Worm (Caenorhabditis elegans) whole organism, L4 larva: ENCODE measurements around the gene W02B12.1.
A peak's percentile ranks its signal among the peaks of the same experiment; 100 is the strongest.

Source experiments
- F10B5.3 ChIP-seq: sonication (generic microtip); optimal IDR thresholded peaks from 2 replicates; lab custom pipeline; 2016; ENCODE audit warnings: mild to moderate bottlenecking, missing genetic modification characterization, missing compliant biosample characterization
- F26F4.8 ChIP-seq: fragments of 200-800 bp; sonication (Bioruptor generic); conservative IDR thresholded peaks from 2 replicates; pipeline ENCODE4 v1.3.6; 2022; ENCODE audit warnings: missing genetic modification characterization, missing compliant biosample characterization
- F49E8.2 ChIP-seq: sonication (generic microtip); optimal IDR thresholded peaks from 2 replicates; lab custom pipeline; 2016; ENCODE audit warnings: missing compliant biosample characterization, mild to moderate bottlenecking, missing genetic modification characterization, borderline replicate concordance
- T26A8.4 ChIP-seq: fragments of 200-800 bp; sonication (Bioruptor generic); IDR thresholded peaks from 2 replicates; pipeline ENCODE4 v1.3.6; 2022; ENCODE audit warnings: missing genetic modification characterization, missing compliant biosample characterization
- Y105C5A.15 ChIP-seq: fragments of 200-800 bp; sonication (Bioruptor generic); IDR thresholded peaks from 2 replicates; pipeline ENCODE4 v1.3.6; 2022; ENCODE audit warnings: missing genetic modification characterization, missing compliant biosample characterization
- Y48G9A.11 ChIP-seq: fragments of 200-800 bp; sonication (Bioruptor generic); IDR thresholded peaks from 2 replicates; pipeline ENCODE4 v1.3.6; 2022; ENCODE audit warnings: missing genetic modification reagents, missing genetic modification characterization, missing compliant biosample characterization
- Y5F2A.4 ChIP-seq: fragments of 200-800 bp; sonication (Bioruptor generic); optimal IDR thresholded peaks from 2 replicates; lab custom pipeline; 2018; ENCODE audit warnings: mild to moderate bottlenecking, missing genetic modification characterization, missing compliant biosample characterization
- Y75B8A.6 ChIP-seq: fragments of 200-800 bp; sonication (Bioruptor generic); IDR thresholded peaks from 2 replicates; pipeline ENCODE4 v1.3.6; 2022; ENCODE audit warnings: missing genetic modification reagents, missing genetic modification characterization, missing compliant biosample characterization
- ZK546.5 ChIP-seq, 2 experiments: sonication (generic microtip); optimal IDR thresholded peaks; 2 replicates each; lab custom pipeline; 2017; ENCODE audit warnings: missing biosample characterization in 2 of 2, missing genetic modification characterization in 2 of 2
- aha-1 ChIP-seq: fragments of 150-350 bp; peaks from one replicate; lab custom pipeline; 2014; ENCODE audit warnings: missing biosample characterization, missing genetic modification characterization
- attf-4 ChIP-seq: sonication (generic microtip); optimal IDR thresholded peaks from 3 replicates; lab custom pipeline; 2017; ENCODE audit warnings: missing biosample characterization, missing genetic modification characterization
- ceh-20 ChIP-seq: fragments of 200-800 bp; sonication (Bioruptor generic); IDR thresholded peaks from 2 replicates; pipeline ENCODE4 v1.3.6; 2022; ENCODE audit warnings: missing genetic modification reagents, missing genetic modification characterization, missing compliant biosample characterization
- ceh-28 ChIP-seq: fragments of 150-350 bp; optimal IDR thresholded peaks from 2 replicates; lab custom pipeline; 2014; ENCODE audit warnings: missing biosample characterization, missing genetic modification reagents, missing genetic modification characterization
- ceh-62 ChIP-seq: sonication (generic microtip); optimal IDR thresholded peaks from 2 replicates; lab custom pipeline; 2017; ENCODE audit warnings: missing biosample characterization, missing genetic modification characterization
- ces-1 ChIP-seq: fragments of 150-350 bp; sonication (generic microtip); optimal IDR thresholded peaks from 4 replicates; lab custom pipeline; 2014; ENCODE audit warnings: missing biosample characterization, missing genetic modification reagents, missing genetic modification characterization
- ctbp-1 ChIP-seq: fragments of 200-800 bp; sonication (Bioruptor generic); IDR thresholded peaks from 2 replicates; pipeline ENCODE4 v1.3.6; 2022; ENCODE audit warnings: missing genetic modification reagents, missing genetic modification characterization, missing compliant biosample characterization
- daf-16 ChIP-seq, 3 experiments: sonication (generic microtip); optimal IDR thresholded peaks; 2 replicates each; lab custom pipeline; 2016 to 2017; ENCODE audit warnings: missing genetic modification characterization in 3 of 3, missing genetic modification reagents in 3 of 3, mild to moderate bottlenecking in 2 of 3, missing compliant biosample characterization in 2 of 3, missing biosample characterization in 1 of 3, moderate library complexity in 1 of 3
- dmd-9 ChIP-seq: fragments of 200-800 bp; sonication (Bioruptor generic); IDR thresholded peaks from 2 replicates; pipeline ENCODE4 v1.3.6; 2022; ENCODE audit warnings: missing genetic modification reagents, missing genetic modification characterization, missing compliant biosample characterization
- dpl-1 ChIP-seq: fragments of 150-350 bp; optimal IDR thresholded peaks from 2 replicates; lab custom pipeline; 2014; ENCODE audit warnings: missing biosample characterization, missing genetic modification reagents, missing genetic modification characterization
- duxl-1 ChIP-seq: sonication (generic microtip); optimal IDR thresholded peaks from 2 replicates; lab custom pipeline; 2016; ENCODE audit warnings: mild to moderate bottlenecking, missing genetic modification characterization, moderate library complexity, missing compliant biosample characterization; ENCODE audit not compliant: poor library complexity
- dve-1 ChIP-seq: sonication (generic microtip); optimal IDR thresholded peaks from 2 replicates; lab custom pipeline; 2017; ENCODE audit warnings: antibody characterized with exemption, mild to moderate bottlenecking, missing genetic modification characterization, missing compliant biosample characterization; ENCODE audit not compliant: insufficient read depth
- fos-1 ChIP-seq: fragments of 150-350 bp; optimal IDR thresholded peaks from 2 replicates; lab custom pipeline; 2014; ENCODE audit warnings: missing biosample characterization, missing genetic modification characterization
- gei-8 ChIP-seq: fragments of 200-800 bp; sonication (Bioruptor generic); optimal IDR thresholded peaks from 2 replicates; lab custom pipeline; 2018; ENCODE audit warnings: mild to moderate bottlenecking, missing genetic modification characterization, missing compliant biosample characterization
- hif-1 ChIP-seq, 2 experiments: sonication (generic microtip); optimal IDR thresholded peaks; 2 replicates each; lab custom pipeline; 2016 to 2017; ENCODE audit warnings: missing compliant biosample characterization in 2 of 2, missing genetic modification characterization in 2 of 2, missing genetic modification reagents in 2 of 2, missing genotype in 2 of 2, mild to moderate bottlenecking in 1 of 2
- hlh-30 ChIP-seq: sonication (generic microtip); optimal IDR thresholded peaks from 2 replicates; lab custom pipeline; 2017; ENCODE audit warnings: antibody characterized with exemption, mild to moderate bottlenecking, missing genetic modification characterization, missing compliant biosample characterization; ENCODE audit not compliant: insufficient read depth
- hmg-1.1 ChIP-seq: fragments of 200-800 bp; sonication (Bioruptor generic); IDR thresholded peaks from 2 replicates; pipeline ENCODE4 v1.3.6; 2022; ENCODE audit warnings: missing genetic modification reagents, missing genetic modification characterization, missing compliant biosample characterization
- jun-1 ChIP-seq: fragments of 150-350 bp; optimal IDR thresholded peaks from 2 replicates; lab custom pipeline; 2014; ENCODE audit warnings: missing biosample characterization, missing genetic modification reagents, missing genetic modification characterization
- lin-1 ChIP-seq: fragments of 200-800 bp; sonication (Bioruptor generic); IDR thresholded peaks from 2 replicates; pipeline ENCODE4 v1.3.6; 2022; ENCODE audit warnings: missing genetic modification reagents, missing genetic modification characterization, missing compliant biosample characterization
- lin-29 ChIP-seq: fragments of 200-800 bp; sonication (Bioruptor generic); IDR thresholded peaks from 2 replicates; pipeline ENCODE4 v1.3.6; 2022; ENCODE audit warnings: missing genetic modification reagents, missing genetic modification characterization, missing compliant biosample characterization
- lin-39 ChIP-seq: fragments of 150-350 bp; optimal IDR thresholded peaks from 2 replicates; lab custom pipeline; 2014; ENCODE audit warnings: missing biosample characterization, missing genetic modification reagents, missing genetic modification characterization
- madf-5 ChIP-seq, 2 experiments: fragments of 200-800 bp; sonication (Bioruptor generic); IDR thresholded peaks; 2 replicates each; pipeline ENCODE4 v1.3.6; 2022; ENCODE audit warnings: missing compliant biosample characterization in 2 of 2, missing genetic modification characterization in 2 of 2
- madf-9 ChIP-seq: fragments of 200-800 bp; sonication (Bioruptor generic); conservative IDR thresholded peaks from 2 replicates; pipeline ENCODE4 v1.3.6; 2022; ENCODE audit warnings: missing genetic modification reagents, missing genetic modification characterization, missing compliant biosample characterization
- mdl-1 ChIP-seq, 2 experiments: fragments of 150-350 bp in 1 of 2; sonication (generic microtip) in 1 of 2; optimal IDR thresholded peaks; 2 replicates each; lab custom pipeline; 2014 to 2017; ENCODE audit warnings: missing biosample characterization in 2 of 2, missing genetic modification characterization in 2 of 2
- mxl-2 ChIP-seq: fragments of 200-800 bp; sonication (Bioruptor generic); conservative IDR thresholded peaks from 2 replicates; pipeline ENCODE4 v1.3.6; 2022; ENCODE audit warnings: missing genetic modification reagents, missing genetic modification characterization, missing compliant biosample characterization
- mxl-3 ChIP-seq: fragments of 200-800 bp; sonication (Bioruptor generic); optimal IDR thresholded peaks from 2 replicates; lab custom pipeline; 2018; ENCODE audit warnings: mild to moderate bottlenecking, missing genetic modification characterization, missing compliant biosample characterization
- nhr-10 ChIP-seq: fragments of 150-350 bp; optimal IDR thresholded peaks from 2 replicates; lab custom pipeline; 2014; ENCODE audit warnings: missing biosample characterization, missing genetic modification characterization
- nhr-102 ChIP-seq: sonication (generic microtip); optimal IDR thresholded peaks from 2 replicates; lab custom pipeline; 2016; ENCODE audit warnings: mild to moderate bottlenecking, missing genetic modification characterization, moderate library complexity, missing compliant biosample characterization
- nhr-11 ChIP-seq: fragments of 150-350 bp; optimal IDR thresholded peaks from 2 replicates; lab custom pipeline; 2014; ENCODE audit warnings: missing biosample characterization, missing genetic modification characterization
- nhr-25 ChIP-seq: sonication (generic microtip); optimal IDR thresholded peaks from 2 replicates; lab custom pipeline; 2017; ENCODE audit warnings: missing genetic modification characterization, mild to moderate bottlenecking, missing compliant biosample characterization, antibody characterized with exemption, moderate library complexity, borderline replicate concordance; ENCODE audit not compliant: insufficient read depth
- nhr-28 ChIP-seq: fragments of 150-350 bp; optimal IDR thresholded peaks from 2 replicates; lab custom pipeline; 2014; ENCODE audit warnings: missing biosample characterization, missing genetic modification characterization
- nhr-76 ChIP-seq: fragments of 150-350 bp; optimal IDR thresholded peaks from 2 replicates; lab custom pipeline; 2014; ENCODE audit warnings: missing biosample characterization, missing genetic modification characterization
- nhr-77 ChIP-seq: fragments of 150-350 bp; optimal IDR thresholded peaks from 2 replicates; lab custom pipeline; 2014; ENCODE audit warnings: missing biosample characterization, missing genetic modification characterization
- pqm-1 ChIP-seq: sonication (generic microtip); optimal IDR thresholded peaks from 2 replicates; lab custom pipeline; 2017; ENCODE audit warnings: missing biosample characterization, missing genetic modification characterization
- sdz-12 ChIP-seq: fragments of 200-800 bp; sonication (Bioruptor generic); optimal IDR thresholded peaks from 2 replicates; lab custom pipeline; 2018; ENCODE audit warnings: mild to moderate bottlenecking, missing genetic modification characterization, missing compliant biosample characterization
- snpc-1.2 ChIP-seq: fragments of 200-800 bp; sonication (Bioruptor generic); IDR thresholded peaks from 2 replicates; pipeline ENCODE4 v1.3.6; 2022; ENCODE audit warnings: missing genetic modification reagents, missing genetic modification characterization, missing compliant biosample characterization
- spr-3 ChIP-seq: fragments of 200-800 bp; sonication (Bioruptor generic); optimal IDR thresholded peaks from 2 replicates; lab custom pipeline; 2018; ENCODE audit warnings: mild to moderate bottlenecking, missing genetic modification characterization, missing compliant biosample characterization
- tag-97 ChIP-seq: fragments of 200-800 bp; sonication (Bioruptor generic); IDR thresholded peaks from 2 replicates; pipeline ENCODE4 v1.3.6; 2022; ENCODE audit warnings: missing genetic modification characterization, missing compliant biosample characterization
- zip-2 ChIP-seq: fragments of 150-350 bp; optimal IDR thresholded peaks from 2 replicates; lab custom pipeline; 2014; ENCODE audit warnings: missing biosample characterization, missing genetic modification characterization
- ztf-11 ChIP-seq: fragments of 150-350 bp; optimal IDR thresholded peaks from 2 replicates; lab custom pipeline; 2014; ENCODE audit warnings: missing biosample characterization, missing genetic modification characterization
- ztf-7 ChIP-seq: fragments of 150-350 bp; optimal IDR thresholded peaks from 2 replicates; lab custom pipeline; 2014; ENCODE audit warnings: missing biosample characterization, missing genetic modification characterization

Gene W02B12.1

ce11 chrII:11417999-11418398 lies 30.8 kb upstream of the W02B12.1 start, which contains the start of gene C05D12.2:
TSS of gene C05D12.2 (plus strand) at chrII:11418299.
- TF ChIP-seq aha-1 (peak; percentile 47), F10B5.3 (tag; lab: Kevin White, UChicago) (no peak)

- no peak for TF ChIP-seq ceh-62 (tag; lab: Kevin White, UChicago)
- no peak for TF ChIP-seq F26F4.8
- no peak for TF ChIP-seq fos-1
- peak; percentile 85 for TF ChIP-seq nhr-28
- TF ChIP-seq mxl-2, result no peak
- no peak for TF ChIP-seq attf-4 (tag; lab: Kevin White, UChicago)
- TF ChIP-seq hmg-1.1, result no peak
- peak; percentile 78 for TF ChIP-seq nhr-77 (tag; lab: Kevin White, UChicago)
- no peak for TF ChIP-seq lin-39
- TF ChIP-seq dve-1 (tag; lab: Kevin White, UChicago), result peak; percentile 55
- TF ChIP-seq ceh-20, result no peak
- no peak for TF ChIP-seq daf-16 (GFP tag; optimal IDR thresholded peaks at IDR 0.05; lab: Kevin White, UChicago)
- TF ChIP-seq daf-16 (tag; optimal IDR thresholded peaks at IDR 0.05; lab: Kevin White, UChicago), result peak; percentile 72
- TF ChIP-seq nhr-76 (tag; lab: Kevin White, UChicago), result no peak
- TF ChIP-seq jun-1 (tag; lab: Kevin White, UChicago), result no peak
- TF ChIP-seq nhr-11 (tag; lab: Kevin White, UChicago), result no peak
- TF ChIP-seq duxl-1 (tag; lab: Kevin White, UChicago), result no peak
- TF ChIP-seq Y48G9A.11 (GFP tag; lab: Robert Waterston, UW), result no peak
- no peak for TF ChIP-seq tag-97 (GFP tag; lab: Robert Waterston, UW)
- no peak for TF ChIP-seq lin-29 (GFP tag; lab: Robert Waterston, UW)
- no peak for TF ChIP-seq nhr-10 (tag; lab: Kevin White, UChicago)
- no peak for TF ChIP-seq mxl-3
- no peak for TF ChIP-seq nhr-25 (tag; lab: Kevin White, UChicago)
- no peak for TF ChIP-seq nhr-102 (tag; lab: Kevin White, UChicago)
- no peak for TF ChIP-seq ZK546.5 (tag; optimal IDR thresholded peaks at IDR 0.05; lab: Kevin White, UChicago)
- no peak for TF ChIP-seq dmd-9 (GFP tag; lab: Robert Waterston, UW)
- TF ChIP-seq lin-1, result no peak
- peak; percentile 84 for TF ChIP-seq pqm-1
- TF ChIP-seq sdz-12 (GFP tag; lab: Kevin White, UChicago), result no peak
- no peak for TF ChIP-seq ceh-28 (tag; lab: Kevin White, UChicago)
- no peak for TF ChIP-seq hif-1 (tag; optimal IDR thresholded peaks at IDR 0.05; lab: Kevin White, UChicago)
- no peak for TF ChIP-seq ces-1 (GFP tag; lab: Kevin White, UChicago)
- TF ChIP-seq Y75B8A.6 (GFP tag; lab: Robert Waterston, UW), result no peak
- TF ChIP-seq dpl-1 (GFP tag; lab: Kevin White, UChicago), result no peak
- no peak for TF ChIP-seq hlh-30 (tag; lab: Kevin White, UChicago)
- no peak for TF ChIP-seq ctbp-1
- TF ChIP-seq ztf-11 (tag; lab: Kevin White, UChicago), result no peak
- TF ChIP-seq madf-9, result no peak
- no peak for TF ChIP-seq F49E8.2 (tag; lab: Kevin White, UChicago)
- no peak for TF ChIP-seq Y5F2A.4 (GFP tag; lab: Kevin White, UChicago)
- TF ChIP-seq snpc-1.2 (GFP tag; lab: Robert Waterston, UW), result no peak
- no peak for TF ChIP-seq gei-8 (GFP tag; lab: Kevin White, UChicago)
- TF ChIP-seq madf-5 (GFP tag; IDR thresholded peaks at IDR 0.05; lab: Robert Waterston, UW), result no peak
- TF ChIP-seq T26A8.4, result no peak
- TF ChIP-seq zip-2, result no peak
- TF ChIP-seq Y105C5A.15 (GFP tag; lab: Robert Waterston, UW), result no peak
- peak in 1 of 2 experiments; percentile 6 for TF ChIP-seq mdl-1 (tag; optimal IDR thresholded peaks at IDR 0.05; lab: Kevin White, UChicago)
- no peak for TF ChIP-seq spr-3
- TF ChIP-seq ztf-7 (tag; lab: Kevin White, UChicago), result no peak
Measured at ce11 chrII:11418476-11418875, 30.3 kb upstream of the W02B12.1 start.
